Worm (Caenorhabditis elegans) whole organism, L2 larva: ENCODE data around the gene ZK353.4.

Experiments used
- C34F6.9 ChIP-seq: fragments of 150-350 bp; optimal IDR thresholded peaks from 2 replicates; lab custom pipeline; 2014; ENCODE audit warnings: missing biosample characterization, missing genetic modification characterization
- F13H6.1 ChIP-seq: sonication (generic microtip); optimal IDR thresholded peaks from 2 replicates; lab custom pipeline; 2016; ENCODE audit warnings: missing genetic modification characterization, missing compliant biosample characterization
- Y55F3AM.14 ChIP-seq: fragments of 200-800 bp; sonication (Bioruptor generic); optimal IDR thresholded peaks from 2 replicates; lab custom pipeline; 2018; ENCODE audit warnings: mild to moderate bottlenecking, missing genetic modification characterization, missing compliant biosample characterization
- ZK546.5 ChIP-seq: sonication (generic microtip); optimal IDR thresholded peaks from 2 replicates; lab custom pipeline; 2017; ENCODE audit warnings: missing biosample characterization, missing genetic modification characterization
- ama-1 ChIP-seq: fragments of 150-350 bp; optimal IDR thresholded peaks from 2 replicates; lab custom pipeline; 2018; ENCODE audit warnings: inconsistent platforms
- blmp-1 ChIP-seq: sonication (generic microtip); optimal IDR thresholded peaks from 2 replicates; lab custom pipeline; 2017; ENCODE audit warnings: missing genetic modification characterization, mild to moderate bottlenecking, missing compliant biosample characterization, antibody characterized with exemption, moderate library complexity; ENCODE audit not compliant: insufficient read depth
- ceh-16 ChIP-seq: fragments of 150-350 bp; optimal IDR thresholded peaks from 2 replicates; lab custom pipeline; 2014; ENCODE audit warnings: missing biosample characterization, missing genetic modification characterization
- crh-2 ChIP-seq: sonication (generic microtip); optimal IDR thresholded peaks from 2 replicates; lab custom pipeline; 2017; ENCODE audit warnings: missing biosample characterization, missing genetic modification characterization
- dmd-4 ChIP-seq: sonication (generic microtip); optimal IDR thresholded peaks from 2 replicates; lab custom pipeline; 2017; ENCODE audit warnings: missing biosample characterization, missing genetic modification characterization
- elt-3 ChIP-seq: sonication (generic microtip); optimal IDR thresholded peaks from 2 replicates; lab custom pipeline; 2017; ENCODE audit warnings: missing biosample characterization, missing genetic modification characterization
- fos-1 ChIP-seq: fragments of 150-350 bp; optimal IDR thresholded peaks from 2 replicates; lab custom pipeline; 2014; ENCODE audit warnings: missing biosample characterization, missing genetic modification characterization
- gmeb-1 ChIP-seq: fragments of 150-350 bp; optimal IDR thresholded peaks from 2 replicates; lab custom pipeline; 2014; ENCODE audit warnings: missing biosample characterization, missing genetic modification characterization
- lin-11 ChIP-seq: fragments of 150-350 bp; sonication (generic microtip); optimal IDR thresholded peaks from 2 replicates; lab custom pipeline; 2014; ENCODE audit warnings: missing biosample characterization, missing genetic modification characterization, inconsistent platforms, mixed read lengths
- lin-13 ChIP-seq: fragments of 150-350 bp; optimal IDR thresholded peaks from 2 replicates; lab custom pipeline; 2014; ENCODE audit warnings: missing biosample characterization, missing genetic modification reagents, missing genetic modification characterization
- lin-39 ChIP-seq: fragments of 150-350 bp; optimal IDR thresholded peaks from 2 replicates; lab custom pipeline; 2014; ENCODE audit warnings: missing biosample characterization, missing genetic modification reagents, missing genetic modification characterization
- lsy-2 ChIP-seq, 2 experiments: fragments of 150-350 bp in 1 of 2; sonication (generic microtip) in 1 of 2; optimal IDR thresholded peaks; 2 replicates each; lab custom pipeline; 2014 to 2017; ENCODE audit warnings: missing biosample characterization in 2 of 2, missing genetic modification characterization in 2 of 2
- mab-5 ChIP-seq: fragments of 150-350 bp; optimal IDR thresholded peaks from 2 replicates; lab custom pipeline; 2014; ENCODE audit warnings: missing biosample characterization, missing genetic modification characterization
- mdl-1 ChIP-seq, 2 experiments: fragments of 150-350 bp in 1 of 2; sonication (generic microtip) in 1 of 2; optimal IDR thresholded peaks; 2 replicates each; lab custom pipeline; 2017; ENCODE audit warnings: missing biosample characterization in 2 of 2, missing genetic modification characterization in 2 of 2
- nhr-10 ChIP-seq: sonication (generic microtip); optimal IDR thresholded peaks from 2 replicates; lab custom pipeline; 2017; ENCODE audit warnings: missing biosample characterization, missing genetic modification characterization
- nhr-11 ChIP-seq: fragments of 150-350 bp; optimal IDR thresholded peaks from 2 replicates; lab custom pipeline; 2014; ENCODE audit warnings: missing biosample characterization, missing genetic modification characterization
- nhr-12 ChIP-seq: fragments of 150-350 bp; optimal IDR thresholded peaks from 2 replicates; lab custom pipeline; 2014; ENCODE audit warnings: missing biosample characterization, missing genetic modification characterization
- nhr-129 ChIP-seq: fragments of 150-350 bp; optimal IDR thresholded peaks from 2 replicates; lab custom pipeline; 2014; ENCODE audit warnings: missing biosample characterization, missing genetic modification characterization
- nhr-23 ChIP-seq: fragments of 150-350 bp; optimal IDR thresholded peaks from 2 replicates; lab custom pipeline; 2014; ENCODE audit warnings: missing biosample characterization, missing genetic modification reagents, missing genetic modification characterization
- nhr-77 ChIP-seq: fragments of 150-350 bp; optimal IDR thresholded peaks from 2 replicates; lab custom pipeline; 2014; ENCODE audit warnings: missing biosample characterization, missing genetic modification characterization
- sem-4 ChIP-seq: fragments of 150-350 bp; optimal IDR thresholded peaks from 2 replicates; lab custom pipeline; 2014; ENCODE audit warnings: missing biosample characterization, missing genetic modification reagents, missing genetic modification characterization
- skn-1 ChIP-seq: sonication (generic microtip); optimal IDR thresholded peaks from 2 replicates; lab custom pipeline; 2017; ENCODE audit warnings: missing biosample characterization, missing genetic modification characterization
- sma-3 ChIP-seq: sonication (generic microtip); optimal IDR thresholded peaks from 2 replicates; lab custom pipeline; 2016; ENCODE audit warnings: missing genetic modification reagents, missing genetic modification characterization, missing compliant biosample characterization
- sma-9 ChIP-seq, 2 experiments: fragments of 150-350 bp in 1 of 2; sonication (generic microtip) in 1 of 2; optimal IDR thresholded peaks; 2 replicates each; lab custom pipeline; 2014 to 2016; ENCODE audit warnings: missing genetic modification characterization in 2 of 2, mild to moderate bottlenecking in 1 of 2, missing biosample characterization in 1 of 2, missing compliant biosample characterization in 1 of 2, missing genetic modification reagents in 1 of 2, moderate library complexity in 1 of 2
- snpc-4 ChIP-seq: fragments of 150-350 bp; optimal IDR thresholded peaks from 2 replicates; lab custom pipeline; 2014; ENCODE audit warnings: missing biosample characterization, missing genetic modification characterization
- unc-39 ChIP-seq: fragments of 150-350 bp; optimal IDR thresholded peaks from 2 replicates; lab custom pipeline; 2014; ENCODE audit warnings: missing biosample characterization, missing genetic modification characterization
- unc-55 ChIP-seq: fragments of 150-350 bp; sonication (generic microtip); optimal IDR thresholded peaks from 3 replicates; lab custom pipeline; 2014; ENCODE audit warnings: missing biosample characterization, missing genetic modification reagents, missing genetic modification characterization
- zag-1 ChIP-seq: fragments of 150-350 bp; optimal IDR thresholded peaks from 2 replicates; lab custom pipeline; 2014; ENCODE audit warnings: missing biosample characterization, missing genetic modification characterization
- ztf-1 ChIP-seq: fragments of 200-800 bp; sonication (Bioruptor generic); conservative IDR thresholded peaks from 2 replicates; pipeline ENCODE4 v1.3.6; 2022; ENCODE audit warnings: missing genetic modification characterization, missing compliant biosample characterization
- ztf-11 ChIP-seq: sonication (generic microtip); optimal IDR thresholded peaks from 2 replicates; lab custom pipeline; 2017; ENCODE audit warnings: missing biosample characterization, missing genetic modification characterization

Gene ZK353.4

DNA sequence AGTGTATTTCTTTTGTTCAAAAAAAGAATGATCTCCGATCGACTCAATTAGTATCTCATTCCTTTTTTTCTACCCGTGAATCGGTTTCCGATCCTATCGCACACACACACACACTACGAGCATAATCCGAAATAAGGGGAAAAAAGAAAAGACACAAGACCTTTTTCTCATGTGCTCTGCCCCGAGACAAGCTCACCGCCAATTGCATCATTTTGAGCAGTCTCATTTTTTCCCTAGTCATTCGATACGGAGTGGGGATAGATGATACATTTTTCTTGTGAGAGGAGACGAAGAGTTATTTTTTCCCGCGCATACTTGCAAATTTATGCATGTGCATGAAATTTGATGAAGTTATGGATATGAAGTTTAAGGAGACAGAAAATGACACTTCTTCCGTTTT lies 2.9 kb upstream of the ZK353.4 start:
- peak in 1 of 2 experiments; percentile 46 for TF ChIP-seq lsy-2 (tag; optimal IDR thresholded peaks at IDR 0.05; lab: Kevin White, UChicago)
- TF ChIP-seq unc-39 (tag; lab: Kevin White, UChicago), result peak; percentile 92
- peak; percentile 19 for TF ChIP-seq lin-13 (GFP tag; lab: Kevin White, UChicago)
- peak; percentile 4 for TF ChIP-seq fos-1
- peak; percentile 51 for TF ChIP-seq zag-1 (tag; lab: Kevin White, UChicago)
- peak; percentile 11 for TF ChIP-seq lin-11 (tag; lab: Kevin White, UChicago)
- peak; percentile 97 for TF ChIP-seq nhr-129 (tag; lab: Kevin White, UChicago)
- peak; percentile 20 for TF ChIP-seq F13H6.1 (tag; lab: Kevin White, UChicago)
- TF ChIP-seq snpc-4, result no peak
- TF ChIP-seq unc-55 (GFP tag; lab: Kevin White, UChicago), result peak; percentile 50
- peak; percentile 73 for TF ChIP-seq C34F6.9
- TF ChIP-seq lin-39 (tag; lab: Kevin White, UChicago), result no peak
- TF ChIP-seq ztf-11 (tag; lab: Kevin White, UChicago), result no peak
- TF ChIP-seq, all 48 proteins: peak for 10

DNA sequence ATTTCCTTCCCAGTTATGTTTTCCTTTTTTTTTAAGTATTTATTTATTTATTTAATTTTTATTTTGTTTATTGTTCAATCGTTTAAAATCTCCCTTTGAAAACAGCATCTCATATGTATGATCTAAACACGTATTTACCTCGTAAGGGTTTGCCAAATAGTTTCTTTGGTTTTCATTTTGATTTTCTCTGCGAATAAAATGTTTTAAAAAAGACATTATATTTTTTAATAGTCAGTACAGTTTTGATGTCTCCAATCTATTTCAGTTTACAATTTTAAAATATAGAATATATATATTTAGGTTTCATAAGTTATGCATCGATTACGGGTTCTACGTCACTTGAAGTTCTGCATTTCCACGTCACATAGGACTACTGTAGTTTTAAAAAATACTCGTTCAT lies 8.8 kb downstream of the ZK353.4 start, which contains the start of gene R05D3.12:
R05D3.12 (plus strand) TSS at position 301 of the 400 bp plus-strand sequence.
- no peak for TF ChIP-seq elt-3
- TF ChIP-seq nhr-12 (tag; lab: Kevin White, UChicago), result no peak
- no peak for TF ChIP-seq sma-9 (GFP tag; optimal IDR thresholded peaks at IDR 0.05; lab: Kevin White, UChicago)
- TF ChIP-seq sma-9 (tag; optimal IDR thresholded peaks at IDR 0.05; lab: Kevin White, UChicago), result no peak
- no peak for TF ChIP-seq lin-13 (GFP tag; lab: Kevin White, UChicago)
- no peak for TF ChIP-seq nhr-129 (tag; lab: Kevin White, UChicago)
- TF ChIP-seq mdl-1 (tag; optimal IDR thresholded peaks at IDR 0.05; lab: Kevin White, UChicago), result no peak
- TF ChIP-seq lin-11 (tag; lab: Kevin White, UChicago), result no peak
- no peak for TF ChIP-seq F13H6.1 (tag; lab: Kevin White, UChicago)
- TF ChIP-seq ztf-1 (GFP tag; lab: Robert Waterston, UW), result no peak
- no peak for TF ChIP-seq Y55F3AM.14 (GFP tag; lab: Kevin White, UChicago)
- TF ChIP-seq C34F6.9, result no peak
- no peak for TF ChIP-seq nhr-11 (tag; lab: Kevin White, UChicago)
- no peak for TF ChIP-seq fos-1
- no peak for TF ChIP-seq unc-39 (tag; lab: Kevin White, UChicago)
- TF ChIP-seq, all 48 proteins: peak for 0

- TF ChIP-seq ceh-16 (tag; lab: Kevin White, UChicago) (no peak), ZK546.5 (no peak), nhr-10 (tag; lab: Kevin White, UChicago) (no peak), nhr-77 (tag; lab: Kevin White, UChicago) (no peak), sem-4 (tag; lab: Kevin White, UChicago) (no peak), gmeb-1 (tag; lab: Kevin White, UChicago) (no peak), dmd-4 (tag; lab: Kevin White, UChicago) (no peak), skn-1 (no peak), F13H6.1 (tag; lab: Kevin White, UChicago) (no peak), mab-5 (tag; lab: Kevin White, UChicago) (no peak), mdl-1 (tag; optimal IDR thresholded peaks at IDR 0.05; lab: Kevin White, UChicago) (no peak), ztf-11 (tag; lab: Kevin White, UChicago) (no peak), nhr-12 (tag; lab: Kevin White, UChicago) (no peak), sma-3 (no peak)
- TF ChIP-seq, all 48 proteins: peak for 0
Measured at ce11 chrIII:8375000-8375399, 14.4 kb downstream of the ZK353.4 start, which contains the start of gene met-2. Gene met-2, plus strand, starts transcription at chrIII:8375300.

DNA sequence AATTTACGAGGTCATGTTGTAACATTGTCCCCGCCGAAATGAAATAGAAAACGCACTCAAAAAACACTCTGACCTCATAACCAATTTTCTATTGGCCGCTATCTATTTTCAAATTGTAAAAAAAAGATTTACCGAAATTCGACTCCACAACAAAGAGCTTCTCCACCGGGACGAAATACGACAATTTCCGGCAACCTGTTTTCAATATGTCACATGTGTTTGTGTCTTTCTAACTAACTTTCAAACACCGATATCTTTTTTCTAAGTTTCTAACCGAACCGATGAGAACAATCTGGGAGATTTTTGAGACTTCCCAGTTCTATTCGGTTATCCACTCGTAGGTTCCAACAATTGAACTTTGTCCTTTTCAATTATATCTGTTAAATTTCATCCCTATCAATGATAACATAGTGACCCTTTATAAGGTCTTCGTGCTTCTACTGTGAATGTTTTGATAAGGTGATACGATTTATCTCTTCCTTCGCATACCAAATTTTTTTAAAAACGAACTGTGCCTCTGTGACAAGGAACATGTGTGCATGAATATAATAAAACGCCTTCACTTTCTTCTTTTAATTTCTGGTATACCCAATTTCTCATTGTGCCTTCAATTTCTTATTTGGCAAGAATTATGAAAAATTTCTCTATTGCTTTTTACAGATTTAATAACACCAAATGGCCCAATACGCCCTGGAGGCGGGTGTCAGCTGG lies 17.7 kb downstream of the ZK353.4 start, which contains the start of gene lmbr-1:
lmbr-1 (plus strand) TSS at position 661 of the 711 bp plus-strand sequence.
- TF ChIP-seq F13H6.1 (tag; lab: Kevin White, UChicago) (no peak), dmd-4 (tag; lab: Kevin White, UChicago) (no peak), ztf-11 (tag; lab: Kevin White, UChicago) (no peak), sma-9 (GFP tag; optimal IDR thresholded peaks at IDR 0.05; lab: Kevin White, UChicago) (no peak), sma-9 (tag; optimal IDR thresholded peaks at IDR 0.05; lab: Kevin White, UChicago) (no peak), blmp-1 (no peak), nhr-77 (tag; lab: Kevin White, UChicago) (no peak), nhr-23 (no peak), unc-39 (tag; lab: Kevin White, UChicago) (no peak), crh-2 (tag; lab: Kevin White, UChicago) (no peak), C34F6.9 (no peak), skn-1 (no peak), nhr-129 (tag; lab: Kevin White, UChicago) (no peak), nhr-11 (tag; lab: Kevin White, UChicago) (no peak), ama-1 (lab: Kevin White, UChicago) (no peak)
